Fruit fly (Drosophila melanogaster): ENCODE data around the gene CG33310.
A peak's percentile ranks its signal among the peaks of the same experiment; 100 is the strongest.

Gene CG33310

DNA sequence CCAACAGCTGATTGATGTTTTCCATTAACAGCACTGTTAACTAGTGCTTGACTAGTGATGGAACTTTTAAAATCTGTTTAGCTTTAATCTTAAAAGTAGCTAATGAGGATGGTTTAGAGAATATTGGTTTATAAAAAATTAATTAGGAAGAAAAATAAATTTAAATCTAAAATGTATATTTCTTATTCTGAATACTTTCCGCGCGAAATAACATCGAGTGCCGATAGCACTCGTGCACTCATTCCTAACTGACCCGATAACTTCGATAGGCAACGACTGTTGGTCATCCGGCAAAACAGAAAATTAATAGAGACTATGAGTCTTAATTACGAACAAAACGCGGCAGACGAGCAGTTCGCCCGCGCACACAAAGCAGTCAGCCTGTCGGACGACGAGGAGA is 17.0 kb upstream of the CG33310 start, which contains the start of the genes THG and Rnmt (continued):
- TF ChIP-seq pb (GFP tag; optimal IDR thresholded peaks at IDR 0.05) (no peak), CG6683 (GFP tag; optimal IDR thresholded peaks at IDR 0.05) (peak; percentile 41), CG32532 (GFP tag; IDR thresholded peaks at IDR 0.05) (peak; percentile 91), CG4854 (GFP tag; optimal IDR thresholded peaks at IDR 0.05) (peak; percentile 63), tgo (GFP tag; IDR thresholded peaks at IDR 0.05) (peak; percentile 85), grau (tag; optimal IDR thresholded peaks at IDR 0.05) (peak; percentile 86), CG13287 (GFP tag; IDR thresholded peaks at IDR 0.05; ENCODE audit: partially characterized antibody) (peak; percentile 95), nerfin-2 (GFP tag; IDR thresholded peaks at IDR 0.05; ENCODE audit: partially characterized antibody) (peak; percentile 74), HLH4C (GFP tag; IDR thresholded peaks at IDR 0.05; ENCODE audit: partially characterized antibody) (peak; percentile 85), otp (GFP tag; IDR thresholded peaks at IDR 0.05) (peak; percentile 77), CG3065 (GFP tag; optimal IDR thresholded peaks at IDR 0.05) (peak; percentile 63), Xrp1 (GFP tag; IDR thresholded peaks at IDR 0.05) (peak; percentile 89), chinmo (GFP tag; IDR thresholded peaks at IDR 0.05; ENCODE audit: partially characterized antibody) (no peak), cg (GFP tag; optimal IDR thresholded peaks at IDR 0.05) (no peak), CG10462 (GFP tag; optimal IDR thresholded peaks at IDR 0.05) (peak; percentile 71), lbe (GFP tag; optimal IDR thresholded peaks at IDR 0.05) (peak; percentile 81), Xbp1 (GFP tag; optimal IDR thresholded peaks at IDR 0.05) (peak; percentile 91), gem (tag; optimal IDR thresholded peaks at IDR 0.05) (peak; percentile 94), Lim3 (GFP tag; IDR thresholded peaks at IDR 0.05) (peak; percentile 38; the same call in 1 of the 2 replicates), CG13296 (GFP tag; optimal IDR thresholded peaks at IDR 0.05) (peak; percentile 68), gcm (GFP tag; optimal IDR thresholded peaks at IDR 0.05) (peak; percentile 76), CG7271 (tag; optimal IDR thresholded peaks at IDR 0.05) (peak; percentile 71), Sox102F (GFP tag; optimal IDR thresholded peaks at IDR 0.05) (peak; percentile 85), slp2 (GFP tag; optimal IDR thresholded peaks at IDR 0.05) (no peak), bcd (GFP tag; optimal IDR thresholded peaks at IDR 0.05) (peak; percentile 63), MESR4 (GFP tag; optimal IDR thresholded peaks at IDR 0.05) (peak; percentile 58), Kr (GFP tag; optimal IDR thresholded peaks at IDR 0.05) (no peak), HHEX (GFP tag; optimal IDR thresholded peaks at IDR 0.05) (peak; percentile 50), CG1647 (GFP tag; optimal IDR thresholded peaks at IDR 0.05) (peak; percentile 54), CG4730 (GFP tag; IDR thresholded peaks at IDR 0.05) (peak; percentile 73), Dref (GFP tag; IDR thresholded peaks at IDR 0.05) (peak; percentile 82), tx (GFP tag; optimal IDR thresholded peaks at IDR 0.05) (peak; percentile 34), repo (GFP tag; optimal IDR thresholded peaks at IDR 0.05) (peak; percentile 29), CG17829 (tag; optimal IDR thresholded peaks at IDR 0.05) (peak; percentile 85), CG8388 (GFP tag; optimal IDR thresholded peaks at IDR 0.05) (peak; percentile 81), Ptx1 (GFP tag; IDR thresholded peaks at IDR 0.05) (peak; percentile 87)

DNA sequence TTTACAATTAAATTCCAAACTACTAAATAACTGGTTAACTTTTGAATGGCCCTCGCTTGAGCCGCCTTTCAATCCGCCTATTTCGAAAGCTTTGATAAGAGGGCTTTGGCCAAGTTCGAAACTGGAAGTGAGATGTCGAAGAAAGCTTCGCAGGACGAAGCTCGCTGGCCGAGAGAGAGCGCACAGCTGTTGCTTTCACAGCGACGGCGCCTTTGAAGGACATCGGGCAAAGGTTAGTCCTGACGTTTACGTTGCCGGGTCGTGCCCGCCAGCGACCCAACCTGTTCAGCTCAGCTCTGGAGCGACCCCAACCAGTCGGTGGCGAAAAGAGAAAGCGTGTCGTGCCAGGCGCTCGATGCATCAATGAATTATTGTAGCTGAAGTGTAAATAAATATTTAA is 14.9 kb upstream of the CG33310 start:
- TF ChIP-seq Hr51 (GFP tag; optimal IDR thresholded peaks at IDR 0.05) (peak in 1 of 2 experiments; percentile 39), Bgb (GFP tag; IDR thresholded peaks at IDR 0.05; ENCODE audit: partially characterized antibody) (peak; percentile 31; the same call in 1 of the 2 replicates), CG10543 (GFP tag; optimal IDR thresholded peaks at IDR 0.05) (no peak), Atf6 (GFP tag; IDR thresholded peaks at IDR 0.05) (no peak), amos (GFP tag; IDR thresholded peaks at IDR 0.05; ENCODE audit: partially characterized antibody) (peak; percentile 22; the same call in 1 of the 2 replicates), ewg (GFP tag; optimal IDR thresholded peaks at IDR 0.05) (peak; percentile 14), Deaf1 (tag; optimal IDR thresholded peaks at IDR 0.05) (peak; percentile 58), ara (GFP tag; IDR thresholded peaks at IDR 0.05) (no peak), CG18476 (GFP tag; optimal IDR thresholded peaks at IDR 0.05) (peak; percentile 2), scrt (GFP tag; optimal IDR thresholded peaks at IDR 0.05) (peak; percentile 93), abd-A (tag; optimal IDR thresholded peaks at IDR 0.05) (peak; percentile 67), Med (GFP tag) (peak; percentile 34), CG10565 (GFP tag; optimal IDR thresholded peaks at IDR 0.05) (no peak), Fer1 (GFP tag; optimal IDR thresholded peaks at IDR 0.05) (peak; percentile 4), ci (GFP tag; IDR thresholded peaks at IDR 0.05) (0 out of 3 replicates have a peak, but pooled peaks have one; percentile 25), pita (GFP tag; optimal IDR thresholded peaks at IDR 0.05) (no peak)
